Worm (Caenorhabditis elegans) whole organism, late embryonic: Measurements from ENCODE around the gene nspe-5.
"Not testable (repeated sequence)": the region's sequence is repeated elsewhere in the genome, so short reads cannot be mapped to it uniquely, and the experiment has no call there.

Experiments used
- F13H6.1 ChIP-seq: sonication (generic microtip); optimal IDR thresholded peaks from 2 replicates; lab custom pipeline; 2016; ENCODE audit warnings: missing genetic modification characterization, missing compliant biosample characterization
- K02D7.2 ChIP-seq: sonication (generic microtip); optimal IDR thresholded peaks from 2 replicates; lab custom pipeline; 2017; ENCODE audit warnings: mild to moderate bottlenecking, missing genetic modification characterization, missing compliant biosample characterization
- Y22D7AL.16 ChIP-seq: sonication (generic microtip); optimal IDR thresholded peaks from 2 replicates; lab custom pipeline; 2016; ENCODE audit warnings: missing genetic modification characterization, missing compliant biosample characterization
- ahr-1 ChIP-seq: sonication (generic microtip); optimal IDR thresholded peaks from 2 replicates; lab custom pipeline; 2016; ENCODE audit warnings: missing genetic modification characterization, missing compliant biosample characterization
- ceh-14 ChIP-seq: sonication (generic microtip); optimal IDR thresholded peaks from 2 replicates; lab custom pipeline; 2016; ENCODE audit warnings: missing genotype, missing genetic modification characterization, missing compliant biosample characterization
- ceh-22 ChIP-seq: sonication (generic microtip); optimal IDR thresholded peaks from 2 replicates; lab custom pipeline; 2017; ENCODE audit warnings: missing biosample characterization, missing genetic modification characterization
- ceh-24 ChIP-seq: sonication (generic microtip); optimal IDR thresholded peaks from 2 replicates; lab custom pipeline; 2016; ENCODE audit warnings: mild to moderate bottlenecking, missing genetic modification characterization, missing compliant biosample characterization
- ceh-9 ChIP-seq: sonication (generic microtip); optimal IDR thresholded peaks from 2 replicates; lab custom pipeline; 2016; ENCODE audit warnings: mild to moderate bottlenecking, missing genetic modification characterization, inconsistent platforms, missing compliant biosample characterization
- elt-2 ChIP-seq: sonication (generic microtip); optimal IDR thresholded peaks from 2 replicates; lab custom pipeline; 2016; ENCODE audit warnings: missing genetic modification reagents, missing genetic modification characterization, missing compliant biosample characterization
- elt-4 ChIP-seq: sonication (generic microtip); optimal IDR thresholded peaks from 2 replicates; lab custom pipeline; 2016; ENCODE audit warnings: missing genetic modification characterization, missing compliant biosample characterization
- ets-4 ChIP-seq: sonication (generic microtip); optimal IDR thresholded peaks from 2 replicates; lab custom pipeline; 2016; ENCODE audit warnings: missing genetic modification characterization, missing compliant biosample characterization
- eyg-1 ChIP-seq: sonication (generic microtip); optimal IDR thresholded peaks from 2 replicates; lab custom pipeline; 2016; ENCODE audit warnings: missing genotype, missing genetic modification characterization, missing compliant biosample characterization
- fax-1 ChIP-seq: sonication (generic microtip); optimal IDR thresholded peaks from 2 replicates; lab custom pipeline; 2016; ENCODE audit warnings: missing genotype, missing genetic modification characterization, missing compliant biosample characterization
- fkh-10 ChIP-seq: fragments of 150-350 bp; optimal IDR thresholded peaks from 2 replicates; lab custom pipeline; 2014; ENCODE audit warnings: missing biosample characterization, missing genetic modification reagents, missing genetic modification characterization
- hlh-13 ChIP-seq: fragments of 200-800 bp; sonication (Bioruptor generic); optimal IDR thresholded peaks from 2 replicates; lab custom pipeline; 2018; ENCODE audit warnings: mild to moderate bottlenecking, missing genetic modification characterization, missing compliant biosample characterization
- hlh-15 ChIP-seq: sonication (generic microtip); optimal IDR thresholded peaks from 2 replicates; lab custom pipeline; 2016; ENCODE audit warnings: missing genetic modification characterization, missing compliant biosample characterization
- hlh-6 ChIP-seq: sonication (generic microtip); optimal IDR thresholded peaks from 2 replicates; lab custom pipeline; 2016; ENCODE audit warnings: missing genotype, missing genetic modification characterization, missing compliant biosample characterization
- hlh-8 ChIP-seq: sonication (generic microtip); optimal IDR thresholded peaks from 2 replicates; lab custom pipeline; 2016; ENCODE audit warnings: missing genotype, missing genetic modification characterization, missing compliant biosample characterization
- lim-6 ChIP-seq: sonication (generic microtip); optimal IDR thresholded peaks from 2 replicates; lab custom pipeline; 2016; ENCODE audit warnings: missing genetic modification characterization, missing compliant biosample characterization
- mec-3 ChIP-seq: sonication (generic microtip); optimal IDR thresholded peaks from 2 replicates; lab custom pipeline; 2016; ENCODE audit warnings: borderline replicate concordance, missing genetic modification characterization, missing compliant biosample characterization
- nfya-1 ChIP-seq: sonication (generic microtip); optimal IDR thresholded peaks from 2 replicates; lab custom pipeline; 2017; ENCODE audit warnings: missing genetic modification characterization, mild to moderate bottlenecking, missing compliant biosample characterization, antibody characterized with exemption, moderate library complexity
- nhr-232 ChIP-seq: sonication (generic microtip); optimal IDR thresholded peaks from 2 replicates; lab custom pipeline; 2016; ENCODE audit warnings: missing genetic modification characterization, missing compliant biosample characterization
- npax-4 ChIP-seq: sonication (generic microtip); optimal IDR thresholded peaks from 2 replicates; lab custom pipeline; 2016; ENCODE audit warnings: missing genetic modification characterization, missing compliant biosample characterization
- pag-3 ChIP-seq: sonication (generic microtip); optimal IDR thresholded peaks from 2 replicates; lab custom pipeline; 2016; ENCODE audit warnings: missing compliant biosample characterization, missing genetic modification characterization, borderline replicate concordance
- pat-9 ChIP-seq: fragments of 200-800 bp; sonication (Bioruptor generic); optimal IDR thresholded peaks from 2 replicates; lab custom pipeline; 2018; ENCODE audit warnings: mild to moderate bottlenecking, missing genetic modification characterization, moderate library complexity, missing compliant biosample characterization
- pha-2 ChIP-seq: sonication (generic microtip); optimal IDR thresholded peaks from 2 replicates; lab custom pipeline; 2017; ENCODE audit warnings: mild to moderate bottlenecking, missing genetic modification characterization, missing compliant biosample characterization
- pha-4 ChIP-seq: fragments of 150-350 bp; optimal IDR thresholded peaks from 2 replicates; lab custom pipeline; 2018; ENCODE audit warnings: missing biosample characterization, missing genetic modification reagents, missing genetic modification characterization
- pros-1 ChIP-seq: fragments of 150-350 bp; optimal IDR thresholded peaks from 2 replicates; lab custom pipeline; 2014; ENCODE audit warnings: missing biosample characterization, missing genetic modification reagents, missing genetic modification characterization
- sdc-2 ChIP-seq: sonication (generic microtip); optimal IDR thresholded peaks from 2 replicates; lab custom pipeline; 2016; ENCODE audit warnings: missing genotype, missing genetic modification characterization, missing compliant biosample characterization
- sox-2 ChIP-seq: fragments of 200-800 bp; sonication (Bioruptor generic); IDR thresholded peaks from 2 replicates; pipeline ENCODE4 v1.3.6; 2022; ENCODE audit warnings: missing genetic modification reagents, missing genetic modification characterization, missing compliant biosample characterization
- sox-4 ChIP-seq: sonication (generic microtip); optimal IDR thresholded peaks from 2 replicates; lab custom pipeline; 2017; ENCODE audit warnings: mild to moderate bottlenecking, missing genetic modification characterization, inconsistent platforms, missing compliant biosample characterization
- syd-9 ChIP-seq: sonication (generic microtip); optimal IDR thresholded peaks from 2 replicates; lab custom pipeline; 2016; ENCODE audit warnings: mild to moderate bottlenecking, missing genetic modification characterization, moderate library complexity, missing compliant biosample characterization
- tbx-2 ChIP-seq: sonication (generic microtip); optimal IDR thresholded peaks from 2 replicates; lab custom pipeline; 2016; ENCODE audit warnings: missing genetic modification characterization, missing compliant biosample characterization
- ttx-3 ChIP-seq: sonication (generic microtip); optimal IDR thresholded peaks from 2 replicates; lab custom pipeline; 2016; ENCODE audit warnings: missing genetic modification reagents, missing genetic modification characterization, missing compliant biosample characterization
- unc-55 ChIP-seq: sonication (generic microtip); optimal IDR thresholded peaks from 2 replicates; lab custom pipeline; 2017; ENCODE audit warnings: missing biosample characterization, missing genetic modification reagents, missing genetic modification characterization
- zip-5 ChIP-seq: sonication (generic microtip); optimal IDR thresholded peaks from 2 replicates; lab custom pipeline; 2016; ENCODE audit warnings: missing genetic modification characterization, missing compliant biosample characterization

Gene nspe-5

DNA sequence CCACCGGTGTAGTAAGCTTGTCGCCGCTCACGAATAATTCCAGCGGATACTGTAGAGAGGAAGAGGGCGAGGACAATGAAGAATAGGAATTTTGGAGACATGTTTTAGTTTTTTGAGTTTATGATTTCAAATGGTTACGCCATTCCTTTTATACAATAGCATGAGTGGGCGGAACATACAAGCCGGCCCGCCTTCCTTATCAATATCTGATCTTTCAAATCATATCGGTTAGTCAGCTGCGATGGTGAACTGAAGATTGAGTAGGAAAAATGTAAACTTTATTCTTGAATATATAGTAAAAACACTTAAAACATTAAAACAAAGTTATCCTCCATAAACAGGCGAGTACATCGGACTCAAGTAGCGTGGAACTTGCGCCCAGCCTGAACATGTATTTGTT is 7.9 kb upstream of the nspe-5 start, which contains the start of gene nspe-1:
TSS of gene nspe-1 (minus strand) at position 101 of the 400 bp plus-strand sequence.
- TF ChIP-seq F13H6.1 (tag; lab: Kevin White, UChicago) = no peak
- TF ChIP-seq fax-1 (tag; lab: Kevin White, UChicago) = no peak
- no peak for TF ChIP-seq pha-2 (tag; lab: Kevin White, UChicago)
- TF ChIP-seq ets-4 = no peak
- no peak for TF ChIP-seq ceh-14 (tag; lab: Kevin White, UChicago)
- TF ChIP-seq ahr-1 (tag; lab: Kevin White, UChicago) = no peak
- TF ChIP-seq mec-3 (tag; lab: Kevin White, UChicago) = no peak
- TF ChIP-seq nfya-1 (tag; lab: Kevin White, UChicago) = no peak
- no peak for TF ChIP-seq ceh-24 (tag; lab: Kevin White, UChicago)
- TF ChIP-seq zip-5 = no peak
- no peak for TF ChIP-seq sox-4 (tag; lab: Kevin White, UChicago)
- no peak for TF ChIP-seq sox-2 (GFP tag; lab: Robert Waterston, UW)
- no peak for TF ChIP-seq Y22D7AL.16
- no peak for TF ChIP-seq pat-9 (tag; lab: Kevin White, UChicago)
- no peak for TF ChIP-seq pha-4 (tag; lab: Kevin White, UChicago)
- TF ChIP-seq, all 69 proteins: peak for 0

DNA sequence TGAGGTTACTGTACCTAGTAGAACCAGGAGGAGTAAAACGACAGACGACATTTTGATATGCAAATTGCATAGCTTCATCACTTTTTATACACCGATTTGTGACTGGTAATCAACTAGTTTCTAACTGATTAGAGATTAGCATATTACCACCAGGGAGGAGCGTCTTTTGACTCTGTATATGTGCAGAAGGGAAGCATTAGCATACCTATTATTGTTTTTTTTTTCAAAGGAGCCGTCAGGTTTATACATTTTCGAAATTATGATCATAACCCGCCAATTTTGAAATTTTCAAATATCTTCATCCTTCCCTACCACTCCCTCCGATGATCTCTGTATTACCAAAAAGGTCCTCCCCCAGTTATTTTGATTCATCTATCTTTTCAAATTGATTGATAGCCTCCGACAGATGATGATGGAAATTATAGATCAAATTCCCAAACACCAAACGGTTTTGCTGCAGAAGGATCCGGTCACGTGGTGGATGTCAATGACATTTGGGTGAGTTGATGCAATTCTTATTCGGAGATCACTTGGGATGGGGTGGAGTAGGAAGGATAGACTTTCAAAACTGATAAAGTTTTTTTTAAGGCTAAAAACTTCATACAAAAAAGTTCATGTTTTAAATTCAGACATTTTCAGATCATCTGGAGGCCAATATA is 6.6 kb upstream of the nspe-5 start, which contains the start of gene nspe-8:
TSS of gene nspe-8 (minus strand) at position 51 of the 659 bp plus-strand sequence.
- no peak for TF ChIP-seq sdc-2
- TF ChIP-seq ets-4 = no peak
- TF ChIP-seq mec-3 (tag; lab: Kevin White, UChicago) = no peak
- no peak for TF ChIP-seq pag-3
- TF ChIP-seq unc-55 (GFP tag; lab: Kevin White, UChicago) = no peak
- no peak for TF ChIP-seq elt-2 (tag; lab: Kevin White, UChicago)

DNA sequence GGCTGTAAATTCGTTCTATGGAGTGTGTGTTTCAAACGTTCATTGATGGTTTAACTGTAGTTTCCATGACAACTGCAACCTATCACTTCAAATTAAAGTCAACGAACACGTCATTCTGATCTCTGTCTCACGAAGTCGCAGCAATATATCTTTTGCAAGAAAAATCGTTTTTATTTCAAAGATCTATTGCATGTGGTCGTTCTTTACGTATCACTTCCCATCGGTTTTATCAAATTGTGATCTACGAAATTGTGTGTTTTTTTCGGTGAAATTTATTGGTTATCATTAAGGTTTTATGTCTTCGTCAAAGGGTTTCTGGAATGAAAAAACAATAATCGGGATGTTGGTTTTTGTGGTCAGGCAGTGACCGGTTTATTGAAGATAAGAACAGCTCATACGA is 5.8 kb upstream of the nspe-5 start:
- TF ChIP-seq mec-3 (tag; lab: Kevin White, UChicago) = no peak
- TF ChIP-seq nhr-232 (tag; lab: Kevin White, UChicago) = no peak
- no peak for TF ChIP-seq sox-4 (tag; lab: Kevin White, UChicago)
- TF ChIP-seq Y22D7AL.16 = no peak
- no peak for TF ChIP-seq K02D7.2
- TF ChIP-seq ttx-3 (tag; lab: Kevin White, UChicago) = no peak
- no peak for TF ChIP-seq syd-9 (tag; lab: Kevin White, UChicago)
- TF ChIP-seq hlh-8 = no peak
- no peak for TF ChIP-seq npax-4 (tag; lab: Kevin White, UChicago)
- TF ChIP-seq hlh-13 (GFP tag; lab: Kevin White, UChicago) = no peak
- TF ChIP-seq eyg-1 = no peak
- TF ChIP-seq elt-4 = no peak
- TF ChIP-seq unc-55 (GFP tag; lab: Kevin White, UChicago) = no peak
- no peak for TF ChIP-seq ahr-1 (tag; lab: Kevin White, UChicago)
- no peak for TF ChIP-seq sdc-2
- TF ChIP-seq tbx-2 (tag; lab: Kevin White, UChicago) = no peak
- TF ChIP-seq, all 69 proteins: peak for 0

DNA sequence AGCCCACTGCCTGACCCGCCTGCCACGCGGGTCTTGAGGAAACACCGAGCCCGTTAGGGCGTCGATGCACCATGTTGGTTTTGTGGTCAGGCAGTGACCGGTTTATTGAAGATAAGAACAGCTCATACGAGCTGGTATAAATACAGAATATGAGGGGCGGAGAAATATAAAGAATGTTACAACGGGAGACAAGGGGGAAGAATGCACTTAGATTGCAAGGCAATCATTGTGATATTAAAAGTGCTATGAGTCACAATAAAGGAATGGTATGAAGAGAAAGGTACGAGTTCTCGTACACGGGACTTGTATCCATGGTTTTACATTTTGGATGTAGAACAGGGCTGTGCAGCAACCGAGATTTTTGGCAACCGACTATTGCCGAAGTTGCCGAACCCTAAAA is 4.2 kb upstream of the nspe-5 start, which contains the start of gene Y38E10A.14:
TSS of gene Y38E10A.14 (minus strand) at position 101 of the 400 bp plus-strand sequence.
- not testable (repeated sequence) for TF ChIP-seq hlh-6 (tag; lab: Kevin White, UChicago); pros-1; ets-4

DNA sequence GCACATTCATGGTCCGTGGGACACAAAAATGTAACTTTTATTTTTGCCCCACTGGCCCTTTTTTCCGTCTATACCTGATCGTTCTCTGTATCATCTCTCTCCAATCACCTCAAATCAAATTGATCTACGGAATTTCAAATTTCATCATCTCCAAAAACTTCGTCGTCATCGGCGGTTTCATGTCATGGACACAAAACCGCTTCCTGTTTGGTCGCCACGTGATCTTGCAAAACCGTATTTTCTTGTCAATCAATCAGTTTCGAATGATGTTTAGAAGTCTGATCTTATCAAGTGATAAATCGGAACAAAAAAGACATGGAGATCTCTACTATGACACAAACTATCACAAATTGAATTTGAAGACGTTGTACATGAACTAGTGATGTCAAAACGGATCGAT is 3.0 kb upstream of the nspe-5 start:
- TF ChIP-seq ceh-24 (tag; lab: Kevin White, UChicago) (no peak), hlh-15 (tag; lab: Kevin White, UChicago) (no peak), ceh-22 (tag; lab: Kevin White, UChicago) (no peak), fkh-10 (GFP tag; lab: Kevin White, UChicago) (no peak), sox-4 (tag; lab: Kevin White, UChicago) (no peak), ceh-9 (tag; lab: Kevin White, UChicago) (no peak), lim-6 (no peak), mec-3 (tag; lab: Kevin White, UChicago) (no peak)
